Worm (Caenorhabditis elegans) whole organism, midembryonic: Measurements from ENCODE around the gene F44E5.2.

Experiments used
- T22C8.4 ChIP-seq: fragments of 200-800 bp; sonication (Bioruptor generic); IDR thresholded peaks from 2 replicates; pipeline ENCODE4 v1.3.6; 2022; ENCODE audit warnings: missing genetic modification characterization, missing compliant biosample characterization
- cog-1 ChIP-seq: sonication (generic microtip); optimal IDR thresholded peaks from 2 replicates; lab custom pipeline; 2016; ENCODE audit warnings: missing genetic modification characterization, missing compliant biosample characterization
- flt-1 ChIP-seq: fragments of 200-800 bp; sonication (Bioruptor generic); IDR thresholded peaks from 2 replicates; pipeline ENCODE4 v1.3.6; 2022; ENCODE audit warnings: missing genetic modification characterization, missing compliant biosample characterization
- klf-2 ChIP-seq: fragments of 200-800 bp; sonication (Bioruptor generic); conservative IDR thresholded peaks from 2 replicates; pipeline ENCODE4 v1.3.6; 2022; ENCODE audit warnings: missing genetic modification reagents, missing genetic modification characterization, missing compliant biosample characterization
- med-1 ChIP-seq: sonication (generic microtip); optimal IDR thresholded peaks from 2 replicates; lab custom pipeline; 2017; ENCODE audit warnings: missing genetic modification characterization, mild to moderate bottlenecking, missing compliant biosample characterization, antibody characterized with exemption, missing genetic modification reagents; ENCODE audit not compliant: insufficient read depth
- ref-1 ChIP-seq: fragments of 200-800 bp; sonication (Bioruptor generic); conservative IDR thresholded peaks from 2 replicates; pipeline ENCODE4 v1.3.6; 2022; ENCODE audit warnings: missing genetic modification reagents, missing genetic modification characterization, missing compliant biosample characterization
- tab-1 ChIP-seq: fragments of 200-800 bp; sonication (Bioruptor generic); IDR thresholded peaks from 2 replicates; pipeline ENCODE4 v1.3.6; 2022; ENCODE audit warnings: missing genetic modification characterization, missing compliant biosample characterization
- ztf-23 ChIP-seq: fragments of 200-800 bp; sonication (Bioruptor generic); IDR thresholded peaks from 2 replicates; pipeline ENCODE4 v1.3.6; 2022; ENCODE audit warnings: missing genetic modification reagents, missing genetic modification characterization, missing compliant biosample characterization
- ztf-29 ChIP-seq: fragments of 200-800 bp; sonication (Bioruptor generic); IDR thresholded peaks from 2 replicates; pipeline ENCODE4 v1.3.6; 2022; ENCODE audit warnings: missing genetic modification reagents, missing genetic modification characterization, missing compliant biosample characterization

DNA sequence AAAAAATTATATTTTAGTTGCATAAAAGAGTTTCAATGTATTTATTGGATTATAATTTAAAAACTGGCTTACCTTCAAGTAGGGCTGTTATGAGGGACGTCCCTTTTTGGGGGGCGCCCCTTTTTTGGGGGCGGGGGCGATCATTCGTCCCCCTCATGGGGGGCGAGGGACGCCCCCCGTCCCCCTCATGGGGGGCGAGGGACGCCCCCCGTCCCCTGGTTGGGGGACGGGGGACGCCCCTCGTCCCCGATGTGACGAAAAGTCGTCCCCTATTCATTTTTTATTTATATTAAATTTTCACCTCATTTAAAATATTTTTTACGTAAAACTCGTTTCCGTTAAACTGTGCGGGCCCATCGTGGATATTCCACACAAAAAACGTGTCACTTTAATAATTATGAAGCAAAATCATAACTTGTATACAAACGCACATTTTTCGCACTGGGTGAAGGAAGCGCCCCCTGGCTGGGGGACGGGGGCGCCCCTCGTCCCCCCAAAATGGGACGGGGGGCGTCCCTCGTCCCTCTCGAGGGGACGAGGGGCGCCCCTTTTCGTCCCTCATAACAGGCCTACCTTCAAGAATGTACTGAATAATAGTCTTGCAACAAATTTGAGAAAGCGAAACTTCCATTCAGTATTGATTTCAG is 943 bp upstream of the F44E5.2 start:
- TF ChIP-seq ztf-23 (GFP tag; lab: Robert Waterston, UW) (no peak), flt-1 (GFP tag; lab: Robert Waterston, UW) (no peak), ref-1 (GFP tag; lab: Robert Waterston, UW) (no peak), cog-1 (tag; lab: Kevin White, UChicago) (no peak), klf-2 (GFP tag; lab: Robert Waterston, UW) (no peak), med-1 (no peak), ztf-29 (GFP tag; lab: Robert Waterston, UW) (no peak), tab-1 (GFP tag; lab: Robert Waterston, UW) (0 out of 2 replicates have a peak, but pooled peaks have one; percentile 28), T22C8.4 (no peak)
